Worm (Caenorhabditis elegans): Measurements from ENCODE around the gene math-34.

Gene math-34

ce11 chrII:1070875-1071274, 42.1 kb downstream of the math-34 start, which contains the start of gene K02E7.12:
K02E7.12 (plus strand) TSS chrII:1071175.
- TF ChIP-seq rbr-2 (tag; optimal IDR thresholded peaks at IDR 0.05) (no peak), ZK337.2 (GFP tag; IDR thresholded peaks at IDR 0.05) (no peak)

- no peak for TF ChIP-seq set-16 (GFP tag; IDR thresholded peaks at IDR 0.05)
- no peak for TF ChIP-seq egl-27 (tag; optimal IDR thresholded peaks at IDR 0.05)
- no peak for TF ChIP-seq ZK337.2 (GFP tag; IDR thresholded peaks at IDR 0.05)
- no peak for TF ChIP-seq unc-130 (GFP tag; optimal IDR thresholded peaks at IDR 0.05)
- no peak for TF ChIP-seq nhr-237 (tag; optimal IDR thresholded peaks at IDR 0.05)
- no peak for TF ChIP-seq ceh-28 (tag; optimal IDR thresholded peaks at IDR 0.05)
- TF ChIP-seq tra-1 (GFP tag; IDR thresholded peaks at IDR 0.05) = no peak
- TF ChIP-seq dpl-1 (GFP tag; optimal IDR thresholded peaks at IDR 0.05) = no peak
- no peak for TF ChIP-seq lin-39 (tag; optimal IDR thresholded peaks at IDR 0.05)
- TF ChIP-seq hlh-30 (tag; optimal IDR thresholded peaks at IDR 0.05; ENCODE audit: insufficient read depth) = no peak
- TF ChIP-seq R02D3.7 (tag; optimal IDR thresholded peaks at IDR 0.05) = no peak
Measured at ce11 chrII:1071432-1071831, 42.7 kb downstream of the math-34 start.

ce11 chrII:1072106-1072505, 43.3 kb downstream of the math-34 start, which contains the start of gene K02E7.4:
K02E7.4 (plus strand) TSS chrII:1072406.
- TF ChIP-seq skn-1 (tag; optimal IDR thresholded peaks at IDR 0.05) = no peak
- TF ChIP-seq Y5F2A.4 (GFP tag; optimal IDR thresholded peaks at IDR 0.05) = no peak
- TF ChIP-seq ceh-62 (tag; optimal IDR thresholded peaks at IDR 0.05) = no peak
- no peak for TF ChIP-seq Y48G9A.11 (GFP tag; IDR thresholded peaks at IDR 0.05)
- no peak for TF ChIP-seq aha-1 (tag)
- no peak for TF ChIP-seq nhr-111 (GFP tag; optimal IDR thresholded peaks at IDR 0.05)
- TF ChIP-seq daf-8 (GFP tag; IDR thresholded peaks at IDR 0.05) = no peak
- TF ChIP-seq egl-43 (GFP tag; IDR thresholded peaks at IDR 0.05) = no peak
- no peak for TF ChIP-seq madf-5 (GFP tag; IDR thresholded peaks at IDR 0.05)
- TF ChIP-seq mxl-2 (GFP tag; conservative IDR thresholded peaks at IDR 0.05) = no peak
- no peak for TF ChIP-seq lin-15B (tag; optimal IDR thresholded peaks at IDR 0.05)
- TF ChIP-seq Y75B8A.6 (GFP tag; IDR thresholded peaks at IDR 0.05) = no peak
- TF ChIP-seq lin-1 (GFP tag; IDR thresholded peaks at IDR 0.05) = no peak
- no peak for TF ChIP-seq rbr-2 (tag; optimal IDR thresholded peaks at IDR 0.05)
- no peak for TF ChIP-seq ama-1 (optimal IDR thresholded peaks at IDR 0.05)
- no peak for TF ChIP-seq mxl-3 (GFP tag; optimal IDR thresholded peaks at IDR 0.05)
- no peak for TF ChIP-seq hlh-30 (tag; optimal IDR thresholded peaks at IDR 0.05; ENCODE audit: insufficient read depth)
- TF ChIP-seq lim-7 (GFP tag; IDR thresholded peaks at IDR 0.05) = no peak

ce11 chrII:1075424-1075823, 46.7 kb downstream of the math-34 start, which contains the start of gene K02E7.11:
K02E7.11 (minus strand) TSS chrII:1075524.
- TF ChIP-seq Y5F2A.4 (GFP tag; optimal IDR thresholded peaks at IDR 0.05) = no peak
- no peak for TF ChIP-seq nhr-6 (tag; optimal IDR thresholded peaks at IDR 0.05)
- no peak for TF ChIP-seq T20F7.1 (GFP tag; optimal IDR thresholded peaks at IDR 0.05)
- no peak for TF ChIP-seq madf-9 (GFP tag; conservative IDR thresholded peaks at IDR 0.05)
- TF ChIP-seq zfp-2 (tag; optimal IDR thresholded peaks at IDR 0.05) = peak; percentile 33
- TF ChIP-seq Y75B8A.6 (GFP tag; IDR thresholded peaks at IDR 0.05) = no peak

- TF ChIP-seq tag-97 (GFP tag; IDR thresholded peaks at IDR 0.05) (no peak), ztf-11 (tag; optimal IDR thresholded peaks at IDR 0.05) (no peak)
Measured at ce11 chrII:1082859-1083258, 54.1 kb downstream of the math-34 start, which contains the start of gene K02E7.1. K02E7.1 (plus strand) TSS chrII:1083159.
